Fruit fly (Drosophila melanogaster) whole organism, wandering third instar larva: ENCODE data around the gene Mal-B2.

Experiments used
- Dfd ChIP-seq: fragments of >200 bp; optimal IDR thresholded peaks from 2 replicates; lab custom pipeline; 2017; ENCODE audit warnings: missing biosample characterization, missing genetic modification characterization
- GATAd ChIP-seq: sonication (Bioruptor generic); optimal IDR thresholded peaks from 2 replicates; lab custom pipeline; 2016; ENCODE audit warnings: missing biosample characterization, missing genetic modification characterization
- N ChIP-seq: fragments of >200 bp; optimal IDR thresholded peaks from 2 replicates; lab custom pipeline; 2018; ENCODE audit warnings: missing biosample characterization, missing external identifiers, missing genetic modification characterization
- dl ChIP-seq, 2 experiments: fragments of 175-275, 200-275 bp in 1 of 2; fragments of 200-275 bp in 1 of 2; sonication (Bioruptor generic); optimal IDR thresholded peaks; lab custom pipeline; 2018; ENCODE audit warnings: mild to moderate bottlenecking in 2 of 2, missing biosample characterization in 2 of 2, missing genetic modification characterization in 2 of 2, moderate library complexity in 2 of 2; ENCODE audit not compliant: partially characterized antibody in 2 of 2, insufficient read depth in 1 of 2
- h ChIP-seq: fragments of 200-800 bp; sonication (Bioruptor generic); optimal IDR thresholded peaks from 3 replicates; lab custom pipeline; 2016; ENCODE audit warnings: missing biosample characterization, mild to moderate bottlenecking, missing genetic modification characterization
- lola ChIP-seq: fragments of >200 bp; optimal IDR thresholded peaks from 2 replicates; lab custom pipeline; 2017; ENCODE audit warnings: missing biosample characterization, missing genetic modification characterization
- pan ChIP-seq: fragments of >200 bp; optimal IDR thresholded peaks from 2 replicates; lab custom pipeline; 2017
- sv ChIP-seq: fragments of 200-800 bp; sonication (Bioruptor generic); optimal IDR thresholded peaks from 3 replicates; lab custom pipeline; 2016; ENCODE audit warnings: missing biosample characterization, missing genetic modification characterization
- usp ChIP-seq: fragments of >200 bp; optimal IDR thresholded peaks from 2 replicates; lab custom pipeline; 2017; ENCODE audit warnings: missing biosample characterization, missing genetic modification characterization

dm6 chr2L:11812781-11813664 is 36.7 kb upstream of the Mal-B2 start:
- no peak for TF ChIP-seq dl (GFP tag; optimal IDR thresholded peaks at IDR 0.05; lab: Kevin White, UChicago; ENCODE audit: insufficient read depth in 1 of 2, partially characterized antibody in 2 of 2)
- TF ChIP-seq h (GFP tag; lab: Kevin White, UChicago) = no peak
- TF ChIP-seq lola = no peak
- TF ChIP-seq GATAd (GFP tag; lab: Kevin White, UChicago) = no peak
- TF ChIP-seq sv (GFP tag; lab: Kevin White, UChicago) = no peak
- no peak for TF ChIP-seq Dfd (GFP tag; lab: Kevin White, UChicago)
- no peak for TF ChIP-seq pan
- no peak for TF ChIP-seq N
- no peak for TF ChIP-seq usp (GFP tag; lab: Kevin White, UChicago)
